Fruit fly (Drosophila melanogaster) whole organism, prepupa: Measurements from ENCODE around the gene Mer.

Experiments
- Blimp-1 ChIP-seq: fragments of 200-800 bp; sonication (Bioruptor generic); optimal IDR thresholded peaks from 3 replicates; lab custom pipeline; 2017; ENCODE audit warnings: missing biosample characterization, missing genetic modification characterization, mild to moderate bottlenecking, moderate library complexity, missing genetic modification reagents
- CG10631 ChIP-seq: fragments of 200-800 bp; sonication (Bioruptor generic); optimal IDR thresholded peaks from 2 replicates; lab custom pipeline; 2016; ENCODE audit warnings: missing biosample characterization, missing genetic modification characterization
- CG10669 ChIP-seq: fragments of 200-800 bp; sonication (Bioruptor generic); optimal IDR thresholded peaks from 3 replicates; lab custom pipeline; 2018; ENCODE audit warnings: missing biosample characterization, mild to moderate bottlenecking, missing genetic modification characterization, moderate library complexity
- CG11294 ChIP-seq: fragments of 200-800 bp; sonication (Bioruptor generic); IDR thresholded peaks from 2 replicates; pipeline ENCODE4 v1.3.6; 2022; ENCODE audit warnings: missing biosample characterization, missing genetic modification characterization
- CG11762 ChIP-seq: fragments of 200-800 bp; sonication (Bioruptor generic); optimal IDR thresholded peaks from 3 replicates; lab custom pipeline; 2016; ENCODE audit warnings: missing biosample characterization, missing genetic modification characterization; ENCODE audit not compliant: insufficient read depth
- CG3032 ChIP-seq: fragments of 200-800 bp; optimal IDR thresholded peaks from 2 replicates; lab custom pipeline; 2019; ENCODE audit warnings: missing biosample characterization, mild to moderate bottlenecking, missing genetic modification characterization, moderate library complexity
- CG31627 ChIP-seq: fragments of 200-800 bp; sonication (Bioruptor generic); optimal IDR thresholded peaks from 3 replicates; lab custom pipeline; 2016; ENCODE audit warnings: missing biosample characterization, missing genetic modification characterization
- CG32006 ChIP-seq: fragments of 200-800 bp; sonication (Bioruptor generic); optimal IDR thresholded peaks from 3 replicates; lab custom pipeline; 2017; ENCODE audit warnings: missing biosample characterization, mild to moderate bottlenecking, missing genetic modification characterization
- CG34406 ChIP-seq: fragments of 200-800 bp; sonication (Bioruptor generic); optimal IDR thresholded peaks from 3 replicates; lab custom pipeline; 2016; ENCODE audit warnings: missing biosample characterization, missing genetic modification characterization
- CG4318 ChIP-seq: fragments of 200-800 bp; sonication (Bioruptor generic); optimal IDR thresholded peaks from 3 replicates; lab custom pipeline; 2017; ENCODE audit warnings: missing biosample characterization, mild to moderate bottlenecking, missing genetic modification characterization
- CG6163 ChIP-seq: fragments of 200-800 bp; sonication (Bioruptor generic); IDR thresholded peaks from 3 replicates; pipeline ENCODE4 v1.3.6; 2022; ENCODE audit warnings: missing biosample characterization, missing genetic modification characterization
- CG6276 ChIP-seq: fragments of 200-800 bp; sonication (Bioruptor generic); optimal IDR thresholded peaks from 2 replicates; lab custom pipeline; 2017; ENCODE audit warnings: missing biosample characterization, mild to moderate bottlenecking, missing genetic modification characterization
- CG6808 ChIP-seq: fragments of 200-800 bp; sonication (Bioruptor generic); optimal IDR thresholded peaks from 3 replicates; lab custom pipeline; 2017; ENCODE audit warnings: missing biosample characterization, missing genetic modification characterization, mild to moderate bottlenecking, moderate library complexity, missing genetic modification reagents
- CG6854 ChIP-seq: fragments of 200-800 bp; sonication (Bioruptor generic); optimal IDR thresholded peaks from 2 replicates; lab custom pipeline; 2017; ENCODE audit warnings: missing biosample characterization, mild to moderate bottlenecking, missing genetic modification characterization
- CG7368 ChIP-seq: fragments of 200-800 bp; sonication (Bioruptor generic); optimal IDR thresholded peaks from 3 replicates; lab custom pipeline; 2016; ENCODE audit warnings: missing biosample characterization, missing genetic modification characterization
- CG8119 ChIP-seq: fragments of 200-800 bp; sonication (Bioruptor generic); IDR thresholded peaks from 3 replicates; pipeline ENCODE4 v1.3.6; 2022; ENCODE audit warnings: missing biosample characterization, missing genetic modification characterization
- CG8319 ChIP-seq: fragments of 200-800 bp; sonication (Bioruptor generic); optimal IDR thresholded peaks from 3 replicates; lab custom pipeline; 2016; ENCODE audit warnings: missing biosample characterization, missing genetic modification characterization
- CG9139 ChIP-seq: fragments of 200-800 bp; sonication (Bioruptor generic); optimal IDR thresholded peaks from 3 replicates; lab custom pipeline; 2017; ENCODE audit warnings: missing biosample characterization, mild to moderate bottlenecking, missing genetic modification characterization
- Eip75B ChIP-seq: fragments of 200-800 bp; sonication (Bioruptor generic); optimal IDR thresholded peaks from 3 replicates; lab custom pipeline; 2016; ENCODE audit warnings: missing biosample characterization, missing genetic modification characterization
- Eip78C ChIP-seq: fragments of 200-800 bp; sonication (Bioruptor generic); peaks from one replicate; lab custom pipeline; 2016; ENCODE audit warnings: missing biosample characterization, missing genetic modification characterization
- Eip93F ChIP-seq: fragments of 200-800 bp; sonication (Bioruptor generic); optimal IDR thresholded peaks from 2 replicates; lab custom pipeline; 2016; ENCODE audit warnings: missing biosample characterization, mild to moderate bottlenecking, missing genetic modification characterization
- Ets21C ChIP-seq: fragments of 200-800 bp; sonication (Bioruptor generic); optimal IDR thresholded peaks from 3 replicates; lab custom pipeline; 2016; ENCODE audit warnings: missing biosample characterization, missing genetic modification characterization
- Ets96B ChIP-seq: fragments of 200-800 bp; optimal IDR thresholded peaks from 2 replicates; lab custom pipeline; 2019; ENCODE audit warnings: missing biosample characterization, mild to moderate bottlenecking, missing genetic modification characterization, moderate library complexity
- Gug ChIP-seq: fragments of 200-800 bp; sonication (Bioruptor generic); IDR thresholded peaks from 2 replicates; pipeline ENCODE4 v1.3.6; 2022; ENCODE audit warnings: missing biosample characterization, missing genetic modification characterization
- Hr38 ChIP-seq: sonication (Bioruptor generic); optimal IDR thresholded peaks from 2 replicates; lab custom pipeline; 2016; ENCODE audit warnings: missing biosample characterization, missing genetic modification characterization
- Hr39 ChIP-seq: fragments of 200-800 bp; sonication (Bioruptor generic); optimal IDR thresholded peaks from 2 replicates; lab custom pipeline; 2016; ENCODE audit warnings: missing biosample characterization, missing genetic modification characterization
- Lpt ChIP-seq: fragments of 200-800 bp; sonication (Bioruptor generic); optimal IDR thresholded peaks from 3 replicates; lab custom pipeline; 2016; ENCODE audit warnings: missing biosample characterization, missing genetic modification characterization
- Met ChIP-seq: fragments of 200-800 bp; sonication (Bioruptor generic); optimal IDR thresholded peaks from 3 replicates; lab custom pipeline; 2016; ENCODE audit warnings: missing biosample characterization, missing genetic modification characterization
- Smox ChIP-seq: fragments of 200-800 bp; sonication (Bioruptor generic); optimal IDR thresholded peaks from 3 replicates; lab custom pipeline; 2016; ENCODE audit warnings: missing biosample characterization, missing genetic modification characterization
- Sox102F ChIP-seq: fragments of 200-800 bp; sonication (Bioruptor generic); optimal IDR thresholded peaks from 2 replicates; lab custom pipeline; 2016; ENCODE audit warnings: missing biosample characterization, mild to moderate bottlenecking, missing genetic modification characterization
- Sox14 ChIP-seq: fragments of 200-800 bp; sonication (Bioruptor generic); optimal IDR thresholded peaks from 3 replicates; lab custom pipeline; 2016; ENCODE audit warnings: missing biosample characterization, missing genetic modification characterization
- Sox15 ChIP-seq: fragments of 200-800 bp; sonication (Bioruptor generic); optimal IDR thresholded peaks from 3 replicates; lab custom pipeline; 2016; ENCODE audit warnings: missing biosample characterization, missing genetic modification characterization
- achi ChIP-seq: fragments of 200-800 bp; sonication (Bioruptor generic); optimal IDR thresholded peaks from 3 replicates; lab custom pipeline; 2016; ENCODE audit warnings: missing biosample characterization, missing genetic modification characterization
- cyc ChIP-seq: fragments of 200-800 bp; sonication (Bioruptor generic); optimal IDR thresholded peaks from 3 replicates; lab custom pipeline; 2016; ENCODE audit warnings: missing biosample characterization, missing genetic modification characterization
- eg ChIP-seq: fragments of 200-800 bp; sonication (Bioruptor generic); IDR thresholded peaks from 3 replicates; pipeline ENCODE4 v1.3.6; 2022; ENCODE audit warnings: missing biosample characterization, missing genetic modification characterization
- fd59A ChIP-seq: fragments of 200-800 bp; sonication (Bioruptor generic); optimal IDR thresholded peaks from 2 replicates; lab custom pipeline; 2017; ENCODE audit warnings: missing biosample characterization, mild to moderate bottlenecking, missing genetic modification characterization, missing genetic modification reagents
- fd85E ChIP-seq: fragments of 200-800 bp; sonication (Bioruptor generic); optimal IDR thresholded peaks from 3 replicates; lab custom pipeline; 2016; ENCODE audit warnings: missing biosample characterization, missing genetic modification characterization
- fkh ChIP-seq: fragments of 200-800 bp; sonication (Bioruptor generic); optimal IDR thresholded peaks from 3 replicates; lab custom pipeline; 2017; ENCODE audit warnings: missing biosample characterization, mild to moderate bottlenecking, missing genetic modification characterization, moderate library complexity
- lz ChIP-seq: fragments of 200-800 bp; sonication (Bioruptor generic); optimal IDR thresholded peaks from 3 replicates; lab custom pipeline; 2016; ENCODE audit warnings: missing biosample characterization, missing genetic modification characterization
- net ChIP-seq: fragments of 200-800 bp; sonication (Bioruptor generic); optimal IDR thresholded peaks from 3 replicates; lab custom pipeline; 2016; ENCODE audit warnings: missing biosample characterization, missing genetic modification characterization
- salr ChIP-seq, 2 experiments: fragments of 200-800 bp; sonication (Bioruptor generic); optimal IDR thresholded peaks; 3 replicates each; lab custom pipeline; 2016 to 2018; ENCODE audit warnings: missing biosample characterization in 2 of 2, missing genetic modification characterization in 2 of 2, mild to moderate bottlenecking in 1 of 2
- spab ChIP-seq: fragments of 200-800 bp; sonication (Bioruptor generic); optimal IDR thresholded peaks from 2 replicates; lab custom pipeline; 2017; ENCODE audit warnings: missing biosample characterization, mild to moderate bottlenecking, missing genetic modification characterization, missing genetic modification reagents
- ss ChIP-seq, 2 experiments: fragments of 200-800 bp; sonication (Bioruptor generic); optimal IDR thresholded peaks; 2 replicates in 1 of 2; 3 replicates in 1 of 2; lab custom pipeline; 2017 to 2018; ENCODE audit warnings: mild to moderate bottlenecking in 2 of 2, missing biosample characterization in 2 of 2, missing genetic modification characterization in 2 of 2, moderate library complexity in 1 of 2
- svp ChIP-seq: fragments of 200-800 bp; sonication (Bioruptor generic); peaks from one replicate; lab custom pipeline; 2016; ENCODE audit warnings: missing biosample characterization, missing genetic modification characterization
- topi ChIP-seq: fragments of 200-800 bp; sonication (Bioruptor generic); optimal IDR thresholded peaks from 3 replicates; lab custom pipeline; 2016; ENCODE audit warnings: missing biosample characterization, missing genetic modification characterization

The Mer gene

dm6 chrX:19668405-19668804, 24.9 kb downstream of the Mer start (continued):
- TF ChIP-seq CG7368 (GFP tag; lab: Kevin White, UChicago) = peak; percentile 99
- peak; percentile 94 for TF ChIP-seq Blimp-1
- peak; percentile 99 for TF ChIP-seq Met (GFP tag; lab: Kevin White, UChicago)
- peak; percentile 98 for TF ChIP-seq CG8319
- peak; percentile 96 for TF ChIP-seq CG3032 (tag; lab: Kevin White, UChicago)
- peak; percentile 99 for TF ChIP-seq Sox102F (GFP tag; lab: Kevin White, UChicago)
- peak; percentile 97 for TF ChIP-seq CG32006
- TF ChIP-seq CG9139 (GFP tag; lab: Kevin White, UChicago) = peak; percentile 96
- TF ChIP-seq CG31627 (GFP tag; lab: Kevin White, UChicago) = peak; percentile 99
- TF ChIP-seq salr (GFP tag; optimal IDR thresholded peaks at IDR 0.05; lab: Kevin White, UChicago) = peak; percentile 94 to 97
- TF ChIP-seq CG10669 (GFP tag; lab: Kevin White, UChicago) = peak; percentile 98
- peak; percentile 99 for TF ChIP-seq Eip75B (GFP tag; lab: Kevin White, UChicago)
- peak; percentile 100 for TF ChIP-seq Sox14
- peak; percentile 97 for TF ChIP-seq CG6808 (GFP tag; lab: Kevin White, UChicago)
- TF ChIP-seq cyc (GFP tag; lab: Kevin White, UChicago) = peak; percentile 99
- TF ChIP-seq Lpt (GFP tag; lab: Kevin White, UChicago) = peak; percentile 98
- peak; percentile 97 for TF ChIP-seq Gug
- TF ChIP-seq CG11762 (GFP tag; lab: Kevin White, UChicago) = peak; percentile 97
- peak; percentile 99 for TF ChIP-seq lz (GFP tag; lab: Kevin White, UChicago)
- TF ChIP-seq topi (GFP tag; lab: Kevin White, UChicago) = peak; percentile 99
- TF ChIP-seq CG4318 (GFP tag; lab: Kevin White, UChicago) = peak; percentile 95
- TF ChIP-seq CG6163 = peak; percentile 99
- peak; percentile 96 for TF ChIP-seq Ets96B (tag; lab: Kevin White, UChicago)
- TF ChIP-seq CG8119 (GFP tag; lab: Robert Waterston, UW) = peak; percentile 97
- peak; percentile 99 for TF ChIP-seq Eip93F (GFP tag; lab: Kevin White, UChicago)
- TF ChIP-seq svp = peak; percentile 100
- TF ChIP-seq Eip78C (GFP tag; lab: Kevin White, UChicago) = peak; percentile 100
- TF ChIP-seq ss (GFP tag; optimal IDR thresholded peaks at IDR 0.05; lab: Kevin White, UChicago) = peak; percentile 97 to 98
- TF ChIP-seq spab (GFP tag; lab: Kevin White, UChicago) = peak; percentile 95
- peak; percentile 98 for TF ChIP-seq CG34406
- TF ChIP-seq Hr39 (GFP tag; lab: Kevin White, UChicago) = peak; percentile 100
- peak; percentile 98 for TF ChIP-seq CG6854 (GFP tag; lab: Kevin White, UChicago)

DNA sequence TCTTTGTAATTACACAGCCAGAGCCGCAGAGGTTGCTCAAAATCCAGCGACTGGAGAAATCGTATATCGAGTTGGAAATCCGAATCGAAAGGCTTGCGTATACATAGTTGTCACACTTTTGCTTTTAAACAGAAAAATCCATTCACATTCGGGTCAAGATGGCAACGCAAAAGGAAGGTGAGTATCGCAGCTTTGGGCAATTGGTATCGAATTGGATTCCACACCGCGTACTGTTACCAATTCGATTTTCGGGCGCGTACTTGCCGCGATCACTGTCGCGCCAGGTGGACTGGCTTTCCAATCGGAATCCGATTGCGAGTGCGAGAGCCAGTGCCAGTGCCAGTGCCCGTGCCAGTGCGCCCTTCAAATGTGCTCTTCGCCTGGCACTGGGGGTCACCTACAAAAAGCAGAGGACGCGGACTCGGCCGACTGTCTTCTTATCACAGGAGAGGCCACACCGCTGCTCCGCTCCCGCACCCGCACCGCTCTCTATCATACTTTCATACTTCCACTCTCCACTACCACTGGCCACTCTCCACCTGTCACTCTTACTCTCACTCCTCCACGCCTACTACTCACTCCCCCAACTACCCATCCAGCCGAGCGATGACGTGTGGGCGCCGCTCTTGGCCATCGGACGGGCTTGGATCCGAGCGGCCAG, 25.7 kb downstream of the Mer start:
- peak; percentile 25 for TF ChIP-seq Blimp-1
- no peak for TF ChIP-seq Eip75B (GFP tag; lab: Kevin White, UChicago)
- TF ChIP-seq Sox15 (GFP tag; lab: Kevin White, UChicago) = no peak
- peak; percentile 74 for TF ChIP-seq svp
- TF ChIP-seq fd85E = no peak
- no peak for TF ChIP-seq CG8319

DNA sequence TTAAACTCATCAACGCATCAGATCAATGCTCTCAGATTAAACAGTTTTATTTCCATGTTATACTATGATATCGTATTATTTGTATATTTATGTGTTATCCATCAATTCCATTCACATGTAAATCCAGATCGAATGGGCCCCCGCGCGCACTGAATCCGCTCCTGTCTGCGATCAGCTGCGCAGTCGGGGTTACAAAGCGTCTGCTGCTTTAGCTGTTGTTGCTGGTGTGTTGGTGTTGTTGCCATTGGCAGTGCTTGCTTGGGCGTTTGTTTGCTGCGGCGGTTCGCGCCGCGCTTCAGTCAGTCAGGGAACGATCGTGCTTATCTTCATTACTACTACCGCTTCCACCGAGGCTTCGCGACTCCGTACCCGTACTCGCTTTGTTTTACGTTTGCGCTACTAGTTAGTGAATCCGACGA, 26.3 kb downstream of the Mer start, which contains the start of gene Zw:
TSS of gene Zw (plus strand) at position 262 of the 419 bp plus-strand sequence.
- TF ChIP-seq achi = peak; percentile 43
- peak; percentile 9 for TF ChIP-seq fd59A
- TF ChIP-seq net (GFP tag; lab: Kevin White, UChicago) = peak; percentile 44
- TF ChIP-seq fd85E = no peak
- TF ChIP-seq cyc (GFP tag; lab: Kevin White, UChicago) = peak; percentile 72
- peak; percentile 44 for TF ChIP-seq fkh (GFP tag; lab: Kevin White, UChicago)
- TF ChIP-seq CG6854 (GFP tag; lab: Kevin White, UChicago) = peak; percentile 33
- TF ChIP-seq Blimp-1 = no peak
- no peak for TF ChIP-seq CG10631 (GFP tag; lab: Kevin White, UChicago)
- TF ChIP-seq Eip93F (GFP tag; lab: Kevin White, UChicago) = peak; percentile 44
- peak; percentile 57 for TF ChIP-seq Smox (GFP tag; lab: Kevin White, UChicago)
- peak; percentile 67 for TF ChIP-seq lz (GFP tag; lab: Kevin White, UChicago)
- no peak for TF ChIP-seq CG8319
- TF ChIP-seq Lpt (GFP tag; lab: Kevin White, UChicago) = peak; percentile 26
- TF ChIP-seq CG6163 = peak; percentile 71
- TF ChIP-seq CG11762 (GFP tag; lab: Kevin White, UChicago) = peak; percentile 18
- TF ChIP-seq topi (GFP tag; lab: Kevin White, UChicago) = peak; percentile 66
- TF ChIP-seq Hr38 (GFP tag; lab: Kevin White, UChicago) = no peak
- TF ChIP-seq spab (GFP tag; lab: Kevin White, UChicago) = peak; percentile 2
- TF ChIP-seq CG11294 (GFP tag; lab: Robert Waterston, UW) = peak; percentile 34; the same call in 1 of the 2 replicates
- peak; percentile 74 for TF ChIP-seq eg (GFP tag; lab: Robert Waterston, UW)
- TF ChIP-seq Ets21C = peak; percentile 60
- TF ChIP-seq CG10669 (GFP tag; lab: Kevin White, UChicago) = peak; percentile 40
- TF ChIP-seq CG6276 (GFP tag; lab: Kevin White, UChicago) = no peak
- TF ChIP-seq ss (GFP tag; optimal IDR thresholded peaks at IDR 0.05; lab: Kevin White, UChicago) = peak; percentile 15 to 31
- TF ChIP-seq CG3032 (tag; lab: Kevin White, UChicago) = peak; percentile 36
